Worm (Caenorhabditis elegans): ENCODE data around the gene flh-2.

- TF ChIP-seq fos-1 (tag; optimal IDR thresholded peaks at IDR 0.05) (no peak), ama-1 (optimal IDR thresholded peaks at IDR 0.05) (no peak), vab-15 (tag; optimal IDR thresholded peaks at IDR 0.05) (no peak), lin-13 (GFP tag; optimal IDR thresholded peaks at IDR 0.05) (no peak), nhr-77 (tag; optimal IDR thresholded peaks at IDR 0.05) (no peak), skn-1 (tag; optimal IDR thresholded peaks at IDR 0.05) (no peak)
These were observed 41.0 kb upstream of the flh-2 start, which contains the start of gene F26F4.2 for ce11 chrIII:4910956-4911355.

Data from whole organism, L1 larva.